Worm (Caenorhabditis elegans) whole organism, L4 larva: ENCODE data around the gene str-141.

ENCODE experiments used
- F49E8.2 ChIP-seq: sonication (generic microtip); optimal IDR thresholded peaks from 2 replicates; lab custom pipeline; 2016; ENCODE audit warnings: missing compliant biosample characterization, mild to moderate bottlenecking, missing genetic modification characterization, borderline replicate concordance
- ama-1 ChIP-seq: fragments of 150-350 bp; optimal IDR thresholded peaks from 2 replicates; lab custom pipeline; 2014; ENCODE audit warnings: inconsistent platforms, mixed read lengths
- hif-1 ChIP-seq, 2 experiments: sonication (generic microtip); optimal IDR thresholded peaks; 2 replicates each; lab custom pipeline; 2016 to 2017; ENCODE audit warnings: missing compliant biosample characterization in 2 of 2, missing genetic modification characterization in 2 of 2, missing genetic modification reagents in 2 of 2, missing genotype in 2 of 2, mild to moderate bottlenecking in 1 of 2
- lin-13 ChIP-seq: fragments of 150-350 bp; optimal IDR thresholded peaks from 2 replicates; lab custom pipeline; 2014; ENCODE audit warnings: missing biosample characterization, missing genetic modification reagents, missing genetic modification characterization
- lin-39 ChIP-seq: fragments of 150-350 bp; optimal IDR thresholded peaks from 2 replicates; lab custom pipeline; 2014; ENCODE audit warnings: missing biosample characterization, missing genetic modification reagents, missing genetic modification characterization
- mdt-29 ChIP-seq: fragments of 200-800 bp; sonication (Bioruptor generic); IDR thresholded peaks from 2 replicates; pipeline ENCODE4 v1.3.6; 2022; ENCODE audit warnings: missing genetic modification reagents, missing genetic modification characterization, missing compliant biosample characterization
- nhr-77 ChIP-seq: fragments of 150-350 bp; optimal IDR thresholded peaks from 2 replicates; lab custom pipeline; 2014; ENCODE audit warnings: missing biosample characterization, missing genetic modification characterization
- snpc-4 ChIP-seq: fragments of 150-350 bp; optimal IDR thresholded peaks from 2 replicates; lab custom pipeline; 2014; ENCODE audit warnings: missing biosample characterization, missing genetic modification characterization
- zag-1 ChIP-seq: fragments of 150-350 bp; optimal IDR thresholded peaks from 2 replicates; lab custom pipeline; 2014; ENCODE audit warnings: missing biosample characterization, missing genetic modification characterization
- zip-2 ChIP-seq: fragments of 150-350 bp; optimal IDR thresholded peaks from 2 replicates; lab custom pipeline; 2014; ENCODE audit warnings: missing biosample characterization, missing genetic modification characterization

DNA sequence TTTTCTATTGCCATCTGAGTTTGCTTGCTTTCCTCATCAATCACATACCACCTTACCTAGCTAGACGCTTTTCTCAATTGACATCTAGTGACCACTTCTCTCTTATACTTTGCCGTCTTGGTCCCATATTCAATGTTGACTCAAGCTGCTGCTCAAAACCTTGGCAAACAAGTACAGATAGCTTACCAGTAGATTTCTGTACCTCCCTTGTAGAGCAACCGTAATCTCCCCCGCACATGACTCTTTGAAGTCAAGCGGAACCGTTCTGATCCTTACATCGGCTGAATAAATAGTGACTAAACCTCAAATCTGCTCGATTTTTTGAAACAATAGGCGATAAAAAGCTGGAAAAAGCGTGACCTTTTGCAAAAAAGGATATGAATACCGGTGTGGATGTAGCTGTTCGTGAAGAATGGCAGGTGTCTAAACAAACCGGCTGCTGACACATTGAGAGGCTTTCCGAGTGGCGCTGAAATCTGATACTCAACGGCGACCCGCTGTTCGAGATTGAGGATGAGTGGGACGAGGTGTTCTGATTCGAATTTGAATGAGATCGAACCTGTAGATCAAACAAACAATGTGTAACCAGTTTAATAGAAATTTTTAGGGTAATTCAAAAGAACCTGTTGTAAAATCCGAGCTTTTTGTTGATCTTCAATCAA lies 12.3 kb upstream of the str-141 start:
- TF ChIP-seq snpc-4 (tag; lab: Kevin White, UChicago) (no peak), mdt-29 (no peak), lin-13 (GFP tag; lab: Kevin White, UChicago) (no peak), F49E8.2 (tag; lab: Kevin White, UChicago) (no peak), hif-1 (tag; optimal IDR thresholded peaks at IDR 0.05; lab: Kevin White, UChicago) (no peak), lin-39 (tag; lab: Kevin White, UChicago) (no peak), zip-2 (tag; lab: Kevin White, UChicago) (no peak), zag-1 (no peak), nhr-77 (tag; lab: Kevin White, UChicago) (no peak), ama-1 (no peak)
